Fruit fly (Drosophila melanogaster) whole organism, pupa: ENCODE data around the gene ebi.

Experiments
- CG10348 ChIP-seq: fragments of 200-800 bp; sonication (Bioruptor generic); IDR thresholded peaks from 2 replicates; pipeline ENCODE4 v1.3.6; 2022; ENCODE audit warnings: missing biosample characterization, missing genetic modification characterization
- CG12605 ChIP-seq: fragments of 200-800 bp; sonication (Bioruptor generic); IDR thresholded peaks from 2 replicates; pipeline ENCODE4 v1.3.6; 2022; ENCODE audit warnings: missing biosample characterization, missing genetic modification characterization
- CG14655 ChIP-seq: fragments of 200-800 bp; sonication (Bioruptor generic); optimal IDR thresholded peaks from 3 replicates; lab custom pipeline; 2017; ENCODE audit warnings: mild to moderate bottlenecking, missing biosample characterization, missing genetic modification reagents, missing genetic modification characterization
- CG15710 ChIP-seq: fragments of 200-800 bp; sonication (Bioruptor generic); optimal IDR thresholded peaks from 2 replicates; lab custom pipeline; 2018; ENCODE audit warnings: missing biosample characterization, mild to moderate bottlenecking, missing genetic modification characterization, moderate library complexity
- CG17806 ChIP-seq: fragments of 200-800 bp; sonication (Bioruptor generic); optimal IDR thresholded peaks from 2 replicates; lab custom pipeline; 2018; ENCODE audit warnings: missing biosample characterization, mild to moderate bottlenecking, missing genetic modification characterization, moderate library complexity
- CG32121 ChIP-seq: fragments of 200-800 bp; sonication (Bioruptor generic); IDR thresholded peaks from 2 replicates; pipeline ENCODE4 v1.3.6; 2022; ENCODE audit warnings: missing biosample characterization, missing genetic modification characterization
- CG34367 ChIP-seq: fragments of 200-800 bp; sonication (Bioruptor generic); optimal IDR thresholded peaks from 2 replicates; lab custom pipeline; 2018; ENCODE audit warnings: missing biosample characterization, mild to moderate bottlenecking, missing genetic modification characterization
- CG4496 ChIP-seq: fragments of 200-800 bp; sonication (Bioruptor generic); IDR thresholded peaks from 3 replicates; pipeline ENCODE4 v1.3.6; 2022; ENCODE audit warnings: missing biosample characterization, missing genetic modification characterization
- CG8159 ChIP-seq: fragments of 200-800 bp; sonication (Bioruptor generic); optimal IDR thresholded peaks from 3 replicates; lab custom pipeline; 2018; ENCODE audit warnings: missing biosample characterization, mild to moderate bottlenecking, missing genetic modification characterization, moderate library complexity
- CG8301 ChIP-seq: fragments of 200-800 bp; sonication (Bioruptor generic); optimal IDR thresholded peaks from 2 replicates; lab custom pipeline; 2018; ENCODE audit warnings: missing biosample characterization, mild to moderate bottlenecking, missing genetic modification characterization
- CG9948 ChIP-seq: fragments of 200-800 bp; sonication (Bioruptor generic); optimal IDR thresholded peaks from 2 replicates; lab custom pipeline; 2018; ENCODE audit warnings: missing biosample characterization, mild to moderate bottlenecking, missing genetic modification characterization, moderate library complexity
- D1 ChIP-seq: fragments of 200-800 bp; sonication (Bioruptor generic); optimal IDR thresholded peaks from 2 replicates; lab custom pipeline; 2018; ENCODE audit warnings: missing biosample characterization, mild to moderate bottlenecking, missing genetic modification characterization, moderate library complexity
- EcR ChIP-seq: fragments of 200-800 bp; sonication (Bioruptor generic); optimal IDR thresholded peaks from 3 replicates; lab custom pipeline; 2019; ENCODE audit warnings: missing biosample characterization, missing genetic modification characterization, mild to moderate bottlenecking, moderate library complexity, missing genetic modification reagents
- Ets98B ChIP-seq: fragments of 200-800 bp; sonication (Bioruptor generic); IDR thresholded peaks from 2 replicates; pipeline ENCODE4 v1.3.6; 2022; ENCODE audit warnings: missing biosample characterization, missing genetic modification characterization
- Pif1A ChIP-seq: fragments of 200-800 bp; sonication (Bioruptor generic); optimal IDR thresholded peaks from 3 replicates; lab custom pipeline; 2016; ENCODE audit warnings: missing biosample characterization, missing genetic modification characterization
- Pif1B ChIP-seq: fragments of 200-800 bp; sonication (Bioruptor generic); optimal IDR thresholded peaks from 3 replicates; lab custom pipeline; 2016; ENCODE audit warnings: missing biosample characterization, missing genetic modification characterization
- Snoo ChIP-seq: fragments of 200-800 bp; sonication (Bioruptor generic); optimal IDR thresholded peaks from 3 replicates; lab custom pipeline; 2017; ENCODE audit warnings: missing biosample characterization, mild to moderate bottlenecking, missing genetic modification characterization, inconsistent platforms
- fd96Ca ChIP-seq: fragments of 200-800 bp; sonication (Bioruptor generic); IDR thresholded peaks from 3 replicates; pipeline ENCODE4 v1.3.6; 2022; ENCODE audit warnings: missing biosample characterization, missing genetic modification characterization
- gl ChIP-seq: fragments of 200-800 bp; sonication (Bioruptor generic); optimal IDR thresholded peaks from 2 replicates; lab custom pipeline; 2018; ENCODE audit warnings: missing biosample characterization, mild to moderate bottlenecking, missing genetic modification characterization
- rn ChIP-seq: fragments of 200-800 bp; sonication (Bioruptor generic); IDR thresholded peaks from 2 replicates; pipeline ENCODE4 v1.3.6; 2022; ENCODE audit warnings: missing biosample characterization, missing genetic modification characterization

ebi gene

dm6 chr2L:378815-379440 lies 35.9 kb upstream of the ebi start:
- TF ChIP-seq CG12605 (GFP tag; lab: Robert Waterston, UW) (no peak), CG8301 (tag; lab: Kevin White, UChicago) (no peak), CG14655 (GFP tag; lab: Kevin White, UChicago) (no peak), D1 (tag; lab: Kevin White, UChicago) (no peak), CG4496 (GFP tag; lab: Robert Waterston, UW) (no peak), rn (GFP tag; lab: Robert Waterston, UW) (no peak), CG10348 (GFP tag; lab: Robert Waterston, UW) (no peak), CG9948 (tag; lab: Kevin White, UChicago) (no peak), fd96Ca (GFP tag; lab: Robert Waterston, UW) (no peak), Snoo (tag; lab: Kevin White, UChicago) (no peak), Ets98B (no peak), CG8159 (tag; lab: Kevin White, UChicago) (no peak), Pif1A (GFP tag; lab: Kevin White, UChicago) (no peak), Pif1B (GFP tag; lab: Kevin White, UChicago) (no peak)
- TF ChIP-seq, all 21 proteins: peak for 0

- TF ChIP-seq CG4496 (GFP tag; lab: Robert Waterston, UW) (no peak), CG34367 (tag; lab: Kevin White, UChicago) (peak; percentile 38), CG14655 (GFP tag; lab: Kevin White, UChicago) (peak; percentile 59), Snoo (tag; lab: Kevin White, UChicago) (peak; percentile 28), Pif1B (GFP tag; lab: Kevin White, UChicago) (peak; percentile 38), Pif1A (GFP tag; lab: Kevin White, UChicago) (peak; percentile 59), CG15710 (tag; lab: Kevin White, UChicago) (peak; percentile 40), CG8301 (tag; lab: Kevin White, UChicago) (peak; percentile 48), CG17806 (tag; lab: Kevin White, UChicago) (peak; percentile 61), Ets98B (peak; percentile 19; the same call in 1 of the 2 replicates), gl (tag; lab: Kevin White, UChicago) (no peak), EcR (GFP tag; lab: Kevin White, UChicago) (no peak), CG8159 (tag; lab: Kevin White, UChicago) (peak; percentile 61), CG9948 (tag; lab: Kevin White, UChicago) (peak; percentile 57)
These were observed 32.1 kb upstream of the ebi start for dm6 chr2L:382807-383206.

dm6 chr2L:390509-390908 lies 24.4 kb upstream of the ebi start:
- no peak for TF ChIP-seq CG17806 (tag; lab: Kevin White, UChicago)
- no peak for TF ChIP-seq CG12605 (GFP tag; lab: Robert Waterston, UW)
- TF ChIP-seq fd96Ca (GFP tag; lab: Robert Waterston, UW) = no peak
- no peak for TF ChIP-seq CG4496 (GFP tag; lab: Robert Waterston, UW)

dm6 chr2L:392529-392928 lies 22.3 kb upstream of the ebi start:
- TF ChIP-seq D1 (tag; lab: Kevin White, UChicago) = no peak

- no peak for TF ChIP-seq CG17806 (tag; lab: Kevin White, UChicago)
- TF ChIP-seq, all 21 proteins: peak for 0
These were observed 19.3 kb upstream of the ebi start for dm6 chr2L:395366-396117.

dm6 chr2L:402098-402497 lies 12.8 kb upstream of the ebi start, which contains the start of gene CG4213:
TSS of gene CG4213 (minus strand) at chr2L:402198.
- TF ChIP-seq Pif1A (GFP tag; lab: Kevin White, UChicago) (no peak), CG17806 (tag; lab: Kevin White, UChicago) (no peak), CG4496 (GFP tag; lab: Robert Waterston, UW) (no peak), D1 (tag; lab: Kevin White, UChicago) (no peak)

- TF ChIP-seq CG34367 (tag; lab: Kevin White, UChicago) (no peak), CG17806 (tag; lab: Kevin White, UChicago) (no peak), CG8301 (tag; lab: Kevin White, UChicago) (no peak), fd96Ca (GFP tag; lab: Robert Waterston, UW) (no peak), rn (GFP tag; lab: Robert Waterston, UW) (no peak), gl (tag; lab: Kevin White, UChicago) (no peak), CG12605 (GFP tag; lab: Robert Waterston, UW) (no peak), CG10348 (GFP tag; lab: Robert Waterston, UW) (no peak), D1 (tag; lab: Kevin White, UChicago) (no peak), CG8159 (tag; lab: Kevin White, UChicago) (no peak), CG32121 (no peak), CG15710 (tag; lab: Kevin White, UChicago) (no peak), Pif1A (GFP tag; lab: Kevin White, UChicago) (no peak)
These were observed 11.0 kb upstream of the ebi start, which contains the start of gene Polr1B for dm6 chr2L:403627-404575. TSS of gene Polr1B (plus strand) at chr2L:404285.
